Worm (Caenorhabditis elegans) whole organism, young adult: Measurements from ENCODE around the gene F26A10.2.

Experiments
- B0019.2 ChIP-seq: fragments of 200-800 bp; sonication (Bioruptor generic); conservative IDR thresholded peaks from 2 replicates; pipeline ENCODE4 v1.3.6; 2022; ENCODE audit warnings: missing genetic modification reagents, missing genetic modification characterization, missing compliant biosample characterization
- B0035.1 ChIP-seq: sonication (generic microtip); optimal IDR thresholded peaks from 2 replicates; lab custom pipeline; 2016; ENCODE audit warnings: missing genetic modification characterization, mild to moderate bottlenecking, missing compliant biosample characterization, missing genotype, missing genetic modification reagents
- F10E7.11 ChIP-seq: sonication (generic microtip); optimal IDR thresholded peaks from 2 replicates; lab custom pipeline; 2017; ENCODE audit warnings: mild to moderate bottlenecking, missing genetic modification characterization, moderate library complexity, missing compliant biosample characterization
- ceh-100 ChIP-seq: fragments of 200-800 bp; sonication (Bioruptor generic); IDR thresholded peaks from 2 replicates; pipeline ENCODE4 v1.3.6; 2022; ENCODE audit warnings: missing genetic modification reagents, missing genetic modification characterization, missing compliant biosample characterization
- die-1 ChIP-seq: sonication (generic microtip); optimal IDR thresholded peaks from 2 replicates; lab custom pipeline; 2016; ENCODE audit warnings: missing genotype, mild to moderate bottlenecking, missing genetic modification characterization, missing compliant biosample characterization
- mes-4 ChIP-seq: sonication (generic microtip); optimal IDR thresholded peaks from 2 replicates; lab custom pipeline; 2016; ENCODE audit warnings: missing genotype, missing genetic modification characterization, missing compliant biosample characterization
- nhr-120 ChIP-seq: fragments of 200-800 bp; sonication (Bioruptor generic); IDR thresholded peaks from 2 replicates; pipeline ENCODE4 v1.3.6; 2022; ENCODE audit warnings: missing genetic modification characterization, missing compliant biosample characterization
- nhr-80 ChIP-seq: sonication (generic microtip); optimal IDR thresholded peaks from 2 replicates; lab custom pipeline; 2016; ENCODE audit warnings: missing genetic modification characterization, missing compliant biosample characterization
- nhr-90 ChIP-seq: sonication (generic microtip); optimal IDR thresholded peaks from 2 replicates; lab custom pipeline; 2016; ENCODE audit warnings: missing genotype, mild to moderate bottlenecking, missing genetic modification characterization, missing compliant biosample characterization
- snpc-1.1 ChIP-seq: sonication (generic microtip); optimal IDR thresholded peaks from 2 replicates; lab custom pipeline; 2017; ENCODE audit warnings: missing genetic modification characterization, mild to moderate bottlenecking, missing compliant biosample characterization, antibody characterized with exemption, moderate library complexity, missing genotype, missing genetic modification reagents; ENCODE audit not compliant: insufficient read depth
- ztf-28 ChIP-seq: fragments of 200-800 bp; sonication (Bioruptor generic); IDR thresholded peaks from 2 replicates; pipeline ENCODE4 v1.3.6; 2022; ENCODE audit warnings: missing genetic modification reagents, missing genetic modification characterization, missing compliant biosample characterization

F26A10.2 gene

DNA sequence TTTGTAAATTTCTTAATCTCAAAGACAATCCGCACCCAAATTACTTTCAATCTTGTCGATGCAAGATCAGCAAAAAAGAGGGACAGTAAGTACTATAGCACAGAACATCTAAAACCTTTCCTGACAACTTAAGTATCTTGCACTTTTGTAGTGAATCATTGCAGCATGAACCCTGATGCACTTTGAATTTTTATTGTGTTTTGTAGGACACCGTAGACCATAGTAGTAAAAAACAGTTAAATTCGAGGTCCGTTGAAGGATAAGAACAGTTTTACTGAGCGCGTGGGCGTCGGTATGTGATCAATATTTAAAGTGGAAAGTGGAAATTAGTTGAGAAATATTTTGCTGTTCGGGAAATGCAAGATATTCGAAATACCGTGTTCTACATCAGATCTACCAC, 63.0 kb downstream of the F26A10.2 start:
- TF ChIP-seq ceh-100 (GFP tag; lab: Robert Waterston, UW) (no peak), ztf-28 (no peak), mes-4 (tag; lab: Kevin White, UChicago) (no peak), B0019.2 (GFP tag; lab: Robert Waterston, UW) (no peak), nhr-120 (no peak), die-1 (tag; lab: Kevin White, UChicago) (no peak), B0035.1 (tag; lab: Kevin White, UChicago) (no peak), snpc-1.1 (no peak), nhr-80 (tag; lab: Kevin White, UChicago) (no peak), nhr-90 (no peak), F10E7.11 (no peak)
- TF ChIP-seq, all 124 proteins: peak for 0
